Fruit fly (Drosophila melanogaster) whole organism, embryonic: ENCODE measurements around the gene CG10365.

Source experiments
- Atf3 ChIP-seq: fragments of 200-800 bp; sonication (Bioruptor generic); optimal IDR thresholded peaks from 3 replicates; lab custom pipeline; 2016; ENCODE audit warnings: missing biosample characterization, missing genetic modification characterization
- CG10431 ChIP-seq: fragments of 200-800 bp; sonication (Bioruptor generic); optimal IDR thresholded peaks from 3 replicates; lab custom pipeline; 2018; ENCODE audit warnings: missing biosample characterization, mild to moderate bottlenecking, missing genetic modification characterization
- CG10462 ChIP-seq: fragments of 200-800 bp; sonication (Bioruptor generic); optimal IDR thresholded peaks from 2 replicates; lab custom pipeline; 2016; ENCODE audit warnings: missing biosample characterization, missing genetic modification characterization
- CG11560 ChIP-seq: fragments of 200-800 bp; sonication (Bioruptor generic); IDR thresholded peaks from 3 replicates; pipeline ENCODE4 v1.3.6; 2022; ENCODE audit warnings: missing biosample characterization, missing genetic modification characterization
- CG11723 ChIP-seq: fragments of 200-800 bp; sonication (Bioruptor generic); optimal IDR thresholded peaks from 2 replicates; lab custom pipeline; 2017; ENCODE audit warnings: missing biosample characterization, mild to moderate bottlenecking, missing genetic modification characterization
- CG12071 ChIP-seq: fragments of 200-800 bp; sonication (Bioruptor generic); optimal IDR thresholded peaks from 3 replicates; lab custom pipeline; 2018; ENCODE audit warnings: missing biosample characterization, mild to moderate bottlenecking, missing genetic modification characterization
- CG12769 ChIP-seq: fragments of 200-800 bp; sonication (Bioruptor generic); optimal IDR thresholded peaks from 2 replicates; lab custom pipeline; 2019; ENCODE audit warnings: missing biosample characterization, mild to moderate bottlenecking, missing genetic modification characterization, moderate library complexity
- CG13296 ChIP-seq: fragments of 200-800 bp; sonication (Bioruptor generic); optimal IDR thresholded peaks from 3 replicates; lab custom pipeline; 2018; ENCODE audit warnings: missing biosample characterization, mild to moderate bottlenecking, missing genetic modification characterization
- CG13424 ChIP-seq: fragments of 200-800 bp; sonication (Bioruptor generic); optimal IDR thresholded peaks from 2 replicates; lab custom pipeline; 2019; ENCODE audit warnings: missing biosample characterization, mild to moderate bottlenecking, missing genetic modification characterization, moderate library complexity
- CG14050 ChIP-seq: fragments of 200-800 bp; sonication (Bioruptor generic); IDR thresholded peaks from 3 replicates; pipeline ENCODE4 v1.3.6; 2022; ENCODE audit warnings: missing biosample characterization, missing genetic modification characterization
- CG15479 ChIP-seq: fragments of 200-800 bp; sonication (Bioruptor generic); optimal IDR thresholded peaks from 3 replicates; lab custom pipeline; 2019; ENCODE audit warnings: missing biosample characterization, mild to moderate bottlenecking, missing genetic modification characterization, moderate library complexity
- CG17328 ChIP-seq: fragments of 200-800 bp; sonication (Bioruptor generic); IDR thresholded peaks from 2 replicates; pipeline ENCODE4 v1.3.6; 2022; ENCODE audit warnings: missing biosample characterization, missing genetic modification characterization
- CG2199 ChIP-seq: fragments of 200-800 bp; sonication (Bioruptor generic); IDR thresholded peaks from 3 replicates; pipeline ENCODE4 v1.3.6; 2022; ENCODE audit warnings: missing biosample characterization, missing genetic modification characterization
- CG2678 ChIP-seq: fragments of 200-800 bp; sonication (Bioruptor generic); optimal IDR thresholded peaks from 3 replicates; lab custom pipeline; 2019; ENCODE audit warnings: missing biosample characterization, mild to moderate bottlenecking, missing genetic modification characterization, moderate library complexity
- CG31388 ChIP-seq: fragments of 200-800 bp; sonication (Bioruptor generic); optimal IDR thresholded peaks from 2 replicates; lab custom pipeline; 2016; ENCODE audit warnings: missing biosample characterization, missing genetic modification characterization
- CG33557 ChIP-seq: fragments of 200-800 bp; sonication (Bioruptor generic); optimal IDR thresholded peaks from 2 replicates; lab custom pipeline; 2019; ENCODE audit warnings: missing biosample characterization, mild to moderate bottlenecking, missing genetic modification characterization, moderate library complexity
- CG42726 ChIP-seq: fragments of 200-800 bp; sonication (Bioruptor generic); IDR thresholded peaks from 2 replicates; pipeline ENCODE4 v1.3.6; 2022; ENCODE audit warnings: missing biosample characterization, missing genetic modification characterization; ENCODE audit not compliant: partially characterized antibody
- CG43689 ChIP-seq: fragments of 200-800 bp; sonication (Bioruptor generic); IDR thresholded peaks from 2 replicates; pipeline ENCODE4 v1.3.6; 2022; ENCODE audit warnings: missing biosample characterization, missing genetic modification characterization
- CG5953 ChIP-seq: fragments of 200-800 bp; sonication (Bioruptor generic); IDR thresholded peaks from 2 replicates; pipeline ENCODE4 v1.3.6; 2022; ENCODE audit warnings: missing biosample characterization, missing genetic modification characterization
- CG6791 ChIP-seq: fragments of 200-800 bp; sonication (Bioruptor generic); IDR thresholded peaks from 3 replicates; pipeline ENCODE4 v1.3.6; 2022; ENCODE audit warnings: missing biosample characterization, missing genetic modification characterization; ENCODE audit not compliant: partially characterized antibody
- CG7963 ChIP-seq: fragments of 200-800 bp; sonication (Bioruptor generic); IDR thresholded peaks from 3 replicates; pipeline ENCODE4 v1.3.6; 2022; ENCODE audit warnings: missing biosample characterization, missing genetic modification characterization; ENCODE audit not compliant: partially characterized antibody
- CG7987 ChIP-seq: fragments of 200-800 bp; sonication (Bioruptor generic); optimal IDR thresholded peaks from 2 replicates; lab custom pipeline; 2018; ENCODE audit warnings: missing biosample characterization, mild to moderate bottlenecking, missing genetic modification characterization, moderate library complexity
- CG8290 ChIP-seq, 3 experiments: fragments of 200-800 bp; sonication (Bioruptor generic); optimal IDR thresholded peaks; 2 replicates each; lab custom pipeline; 2016 to 2019; ENCODE audit warnings: missing biosample characterization in 3 of 3, missing genetic modification characterization in 3 of 3, mild to moderate bottlenecking in 2 of 3, moderate library complexity in 1 of 3
- CrebB ChIP-seq: fragments of 200-800 bp; sonication (Bioruptor generic); optimal IDR thresholded peaks from 3 replicates; lab custom pipeline; 2018; ENCODE audit warnings: missing biosample characterization, mild to moderate bottlenecking, missing genetic modification characterization
- Deaf1 ChIP-seq: fragments of 200-800 bp; optimal IDR thresholded peaks from 3 replicates; lab custom pipeline; 2019; ENCODE audit warnings: missing biosample characterization, mild to moderate bottlenecking, missing genetic modification characterization, moderate library complexity
- Eip74EF ChIP-seq, 2 experiments: fragments of 200-800 bp in 1 of 2; fragments of >200 bp in 1 of 2; sonication (Bioruptor generic) in 1 of 2; optimal IDR thresholded peaks; 2 replicates each; lab custom pipeline; 2017 to 2019; ENCODE audit warnings: missing biosample characterization in 2 of 2, missing genetic modification characterization in 2 of 2, mild to moderate bottlenecking in 1 of 2, moderate library complexity in 1 of 2
- HHEX ChIP-seq: fragments of 200-800 bp; sonication (Bioruptor generic); optimal IDR thresholded peaks from 3 replicates; lab custom pipeline; 2017; ENCODE audit warnings: missing biosample characterization, mild to moderate bottlenecking, missing genetic modification characterization, missing genetic modification reagents
- Side ChIP-seq: fragments of 200-800 bp; sonication (Bioruptor generic); optimal IDR thresholded peaks from 2 replicates; lab custom pipeline; 2016; ENCODE audit warnings: missing biosample characterization, missing genetic modification characterization
- abd-A ChIP-seq: fragments of 200-800 bp; sonication (Bioruptor generic); optimal IDR thresholded peaks from 3 replicates; lab custom pipeline; 2019; ENCODE audit warnings: missing biosample characterization, mild to moderate bottlenecking, missing genetic modification characterization, moderate library complexity
- cato ChIP-seq: fragments of 200-800 bp; sonication (Bioruptor generic); optimal IDR thresholded peaks from 2 replicates; lab custom pipeline; 2016; ENCODE audit warnings: missing biosample characterization, missing genetic modification characterization, borderline replicate concordance
- chinmo ChIP-seq: fragments of 200-800 bp; sonication (Bioruptor generic); IDR thresholded peaks from 4 replicates; pipeline ENCODE4 v1.3.6; 2022; ENCODE audit warnings: missing biosample characterization, missing genetic modification characterization; ENCODE audit not compliant: partially characterized antibody
- ci ChIP-seq: fragments of 200-800 bp; sonication (Bioruptor generic); IDR thresholded peaks from 3 replicates; pipeline ENCODE4 v1.3.6; 2022; ENCODE audit warnings: missing biosample characterization, missing genetic modification characterization
- dmrt99B ChIP-seq: fragments of 200-800 bp; sonication (Bioruptor generic); optimal IDR thresholded peaks from 2 replicates; lab custom pipeline; 2018; ENCODE audit warnings: missing biosample characterization, mild to moderate bottlenecking, missing genetic modification characterization, moderate library complexity
- ewg ChIP-seq: fragments of 200-800 bp; sonication (Bioruptor generic); optimal IDR thresholded peaks from 3 replicates; lab custom pipeline; 2017; ENCODE audit warnings: mild to moderate bottlenecking, missing biosample characterization, missing genetic modification reagents, missing genetic modification characterization
- exex ChIP-seq: fragments of 200-800 bp; sonication (Bioruptor generic); optimal IDR thresholded peaks from 4 replicates; lab custom pipeline; 2018; ENCODE audit warnings: missing biosample characterization, mild to moderate bottlenecking, missing genetic modification characterization, moderate library complexity
- gce ChIP-seq: fragments of 200-800 bp; sonication (Bioruptor generic); IDR thresholded peaks from 3 replicates; pipeline ENCODE4 v1.3.6; 2022; ENCODE audit warnings: missing biosample characterization, missing genetic modification characterization
- hb ChIP-seq: fragments of 200-800 bp; sonication (Bioruptor generic); IDR thresholded peaks from 3 replicates; pipeline ENCODE4 v1.3.6; 2022; ENCODE audit warnings: missing biosample characterization, missing genetic modification characterization; ENCODE audit not compliant: partially characterized antibody
- ken ChIP-seq: fragments of 200-800 bp; sonication (Bioruptor generic); IDR thresholded peaks from 3 replicates; pipeline ENCODE4 v1.3.6; 2022; ENCODE audit warnings: missing biosample characterization, missing genetic modification characterization
- klu ChIP-seq: fragments of 200-800 bp; sonication (Bioruptor generic); IDR thresholded peaks from 2 replicates; pipeline ENCODE4 v1.3.6; 2022; ENCODE audit warnings: missing biosample characterization, missing genetic modification characterization
- mld ChIP-seq: fragments of 200-800 bp; sonication (Bioruptor generic); IDR thresholded peaks from 3 replicates; pipeline ENCODE4 v1.3.6; 2022; ENCODE audit warnings: missing biosample characterization, missing genetic modification characterization; ENCODE audit not compliant: partially characterized antibody
- nerfin-2 ChIP-seq: fragments of 200-800 bp; sonication (Bioruptor generic); IDR thresholded peaks from 2 replicates; pipeline ENCODE4 v1.3.6; 2022; ENCODE audit warnings: missing biosample characterization, missing genetic modification characterization; ENCODE audit not compliant: partially characterized antibody
- pho ChIP-seq: fragments of 200-800 bp; sonication (Bioruptor generic); optimal IDR thresholded peaks from 2 replicates; lab custom pipeline; 2016; ENCODE audit warnings: missing biosample characterization, missing genetic modification characterization
- prd ChIP-seq, 3 experiments: fragments of >200 bp in 2 of 3; fragments of 200-800 bp in 1 of 3; sonication (Bioruptor generic) in 1 of 3; optimal IDR thresholded peaks in 2 of 3; IDR thresholded peaks in 1 of 3; 2 replicates in 2 of 3; 3 replicates in 1 of 3; pipeline versions ENCODE4 v1.3.6 to Lab custom; 2017 to 2022; ENCODE audit warnings: missing biosample characterization in 1 of 3, missing genetic modification characterization in 1 of 3
- rib ChIP-seq: fragments of 200-800 bp; sonication (Bioruptor generic); IDR thresholded peaks from 2 replicates; pipeline ENCODE4 v1.3.6; 2022; ENCODE audit warnings: missing biosample characterization, missing genetic modification characterization
- so ChIP-seq: fragments of 200-800 bp; sonication (Bioruptor generic); IDR thresholded peaks from 3 replicates; pipeline ENCODE4 v1.3.6; 2022; ENCODE audit warnings: missing biosample characterization, missing genetic modification characterization

Gene CG10365

DNA sequence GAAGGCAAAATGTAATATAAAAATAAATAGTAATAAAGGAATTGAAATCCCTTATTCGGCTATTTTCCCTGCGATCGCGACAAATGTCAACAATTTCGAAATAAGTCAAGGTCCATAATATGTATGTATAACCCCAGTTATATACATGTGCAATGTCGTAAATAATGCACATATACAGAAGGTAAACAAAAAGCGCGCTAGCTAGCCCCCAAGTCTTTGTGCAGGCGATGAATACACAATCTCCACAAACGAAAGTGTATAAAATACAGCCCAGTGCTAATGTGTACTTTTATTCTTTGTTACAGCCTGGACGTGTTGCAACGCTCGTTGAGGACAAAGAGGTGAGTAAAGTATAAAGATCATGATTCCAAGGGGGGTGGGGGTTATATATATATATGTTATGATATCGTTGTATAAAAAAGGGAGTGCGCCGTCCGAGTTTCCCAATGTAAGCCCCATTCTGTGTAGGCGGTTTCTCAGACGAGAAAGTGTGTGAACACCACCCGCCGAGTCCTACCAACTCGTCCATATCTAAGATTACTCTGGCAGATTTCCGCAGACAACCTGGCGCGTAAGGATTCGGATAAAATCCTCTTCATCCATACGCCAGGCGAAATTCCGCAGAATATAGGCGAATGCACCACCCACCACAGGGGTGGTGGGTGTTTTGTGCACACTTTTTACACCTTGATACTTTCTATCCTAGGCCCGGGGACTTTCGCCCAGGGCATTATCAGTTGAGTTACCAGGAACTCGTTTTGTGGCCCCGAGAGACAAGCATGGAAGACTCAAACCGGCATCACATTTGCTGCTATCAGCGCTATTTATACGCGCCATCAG lies 6.7 kb downstream of the CG10365 start (continued):
- no peak for TF ChIP-seq CG11560 (tag; lab: Robert Waterston, UW)
- no peak for TF ChIP-seq CG11723 (GFP tag; lab: Kevin White, UChicago)
- peak; percentile 45 for TF ChIP-seq exex (tag; lab: Kevin White, UChicago)
- peak; percentile 93 for TF ChIP-seq rib (GFP tag; lab: Robert Waterston, UW)
- peak; percentile 25 for TF ChIP-seq CrebB (tag; lab: Kevin White, UChicago)
- TF ChIP-seq CG7963, result peak; percentile 58; the same call in 2 of the 3 replicates
- peak; percentile 17 for TF ChIP-seq CG13424 (tag; lab: Kevin White, UChicago)
- peak; percentile 24 for TF ChIP-seq abd-A
- no peak for TF ChIP-seq CG10462 (GFP tag; lab: Kevin White, UChicago)
- TF ChIP-seq Atf3 (GFP tag; lab: Kevin White, UChicago), result no peak
- peak; percentile 69 for TF ChIP-seq CG15479 (GFP tag; lab: Kevin White, UChicago)
- peak; percentile 99 for TF ChIP-seq chinmo (GFP tag; lab: Robert Waterston, UW)
- TF ChIP-seq ken (GFP tag; lab: Robert Waterston, UW), result 0 out of 3 replicates have a peak, but pooled peaks have one; percentile 40
- TF ChIP-seq CG8290 (GFP tag; optimal IDR thresholded peaks at IDR 0.05; lab: Kevin White, UChicago), result peak; percentile 58
- peak in 1 of 2 experiments; percentile 58 for TF ChIP-seq CG8290 (tag; optimal IDR thresholded peaks at IDR 0.05; lab: Kevin White, UChicago)
- peak; percentile 35 for TF ChIP-seq HHEX (GFP tag; lab: Kevin White, UChicago)
- TF ChIP-seq CG7987 (GFP tag; lab: Kevin White, UChicago), result peak; percentile 19
- TF ChIP-seq gce (GFP tag; lab: Robert Waterston, UW), result peak; percentile 40; the same call in 1 of the 3 replicates
- no peak for TF ChIP-seq CG10431 (GFP tag; lab: Kevin White, UChicago)
- peak in 1 of 2 experiments; percentile 73 for TF ChIP-seq Eip74EF (GFP tag; optimal IDR thresholded peaks at IDR 0.05; lab: Kevin White, UChicago)
- peak; percentile 25; the same call in 1 of the 3 replicates for TF ChIP-seq so (GFP tag; lab: Robert Waterston, UW)
- TF ChIP-seq cato (GFP tag; lab: Kevin White, UChicago), result no peak
- peak; percentile 88; the same call in 2 of the 3 replicates for TF ChIP-seq CG6791
- TF ChIP-seq CG17328 (GFP tag; lab: Robert Waterston, UW), result 0 out of 2 replicates have a peak, but pooled peaks have one; percentile 28
- peak; percentile 84 for TF ChIP-seq CG42726 (GFP tag; lab: Robert Waterston, UW)
- TF ChIP-seq CG13296 (GFP tag; lab: Kevin White, UChicago), result peak; percentile 52
- no peak for TF ChIP-seq CG14050 (GFP tag; lab: Robert Waterston, UW)
- TF ChIP-seq ewg (GFP tag; lab: Kevin White, UChicago), result no peak
- TF ChIP-seq CG31388, result no peak
- TF ChIP-seq mld, result peak; percentile 44
- TF ChIP-seq klu (GFP tag; lab: Robert Waterston, UW), result peak; percentile 30; the same call in 1 of the 2 replicates
- peak; percentile 19 for TF ChIP-seq dmrt99B (tag; lab: Kevin White, UChicago)
- peak; percentile 33 for TF ChIP-seq CG2678
- 0 out of 2 replicates have a peak, but pooled peaks have one; percentile 34 for TF ChIP-seq CG5953
- peak; percentile 63; the same call in 2 of the 3 replicates for TF ChIP-seq ci (GFP tag; lab: Robert Waterston, UW)
- TF ChIP-seq Side, result no peak
- TF ChIP-seq Deaf1, result peak; percentile 43
- TF ChIP-seq CG12769 (tag; lab: Kevin White, UChicago), result peak; percentile 98
- TF ChIP-seq hb (GFP tag; lab: Robert Waterston, UW), result peak; percentile 53; the same call in 1 of the 3 replicates
- no peak for TF ChIP-seq prd (optimal IDR thresholded peaks at IDR 0.05; lab: Kevin White, UChicago)
- TF ChIP-seq prd (GFP tag; IDR thresholded peaks at IDR 0.05; lab: Robert Waterston, UW), result 0 out of 3 replicates have a peak, but pooled peaks have one; percentile 38
- peak; percentile 5 for TF ChIP-seq CG33557
- TF ChIP-seq pho (GFP tag; lab: Kevin White, UChicago), result peak; percentile 17
- peak; percentile 66 for TF ChIP-seq nerfin-2
- TF ChIP-seq CG43689, result no peak
- TF ChIP-seq CG2199 (GFP tag; lab: Robert Waterston, UW), result peak; percentile 36; the same call in 1 of the 3 replicates
- peak; percentile 20 for TF ChIP-seq CG12071 (GFP tag; lab: Kevin White, UChicago)
